Worm (Caenorhabditis elegans): Measurements from ENCODE around the gene pgp-4.

DNA sequence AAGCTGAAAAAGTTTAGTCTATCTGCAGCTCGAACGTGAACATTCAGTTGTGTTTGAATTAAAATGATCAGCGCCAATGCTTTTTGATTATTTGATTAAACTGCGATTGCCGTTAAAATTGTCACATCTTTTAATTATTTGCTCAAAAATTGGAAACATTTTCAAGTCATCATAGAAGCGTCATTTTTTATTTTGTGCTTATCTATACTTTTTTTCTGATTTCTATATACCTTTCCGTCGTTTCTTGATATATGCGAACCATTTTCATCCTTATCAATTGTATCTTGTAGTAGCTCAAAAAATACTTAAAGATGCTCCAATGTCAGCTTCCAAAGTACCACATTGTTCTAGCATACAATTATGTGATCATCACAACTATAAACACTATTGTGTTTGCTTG, 6.3 kb upstream of the pgp-4 start:
- TF ChIP-seq ztf-23 (GFP tag; IDR thresholded peaks at IDR 0.05): no peak
- TF ChIP-seq flt-1 (GFP tag; IDR thresholded peaks at IDR 0.05): no peak
- no peak for TF ChIP-seq cog-1 (tag; optimal IDR thresholded peaks at IDR 0.05)
- TF ChIP-seq ztf-29 (GFP tag; IDR thresholded peaks at IDR 0.05): no peak
- no peak for TF ChIP-seq med-1 (GFP tag; optimal IDR thresholded peaks at IDR 0.05; ENCODE audit: insufficient read depth)
- no peak for TF ChIP-seq ref-1 (GFP tag; conservative IDR thresholded peaks at IDR 0.05)
- TF ChIP-seq klf-2 (GFP tag; conservative IDR thresholded peaks at IDR 0.05): no peak

All from whole organism, midembryonic.